Fruit fly (Drosophila melanogaster): ENCODE data around the gene CG10859.

CG10859 gene

DNA sequence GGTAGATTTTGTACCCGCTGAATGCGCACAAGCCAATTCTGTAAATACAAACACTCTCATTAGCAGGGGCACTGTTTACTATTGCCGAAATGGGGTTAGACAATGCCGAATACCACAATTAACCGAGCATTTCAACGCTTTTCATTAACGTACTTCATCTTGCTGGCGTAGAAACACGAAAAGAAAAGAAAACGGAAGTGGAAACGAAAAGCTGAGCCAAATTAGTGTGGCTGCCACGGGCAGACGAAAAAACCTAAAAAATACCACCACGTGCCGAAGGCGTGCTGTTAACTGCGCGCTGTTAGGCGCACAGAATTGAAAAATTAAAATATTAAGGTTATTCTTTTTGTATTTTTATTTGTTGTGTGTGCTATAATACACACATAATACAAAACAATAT lies 3.6 kb downstream of the CG10859 start, which contains the start of gene RpL24 (continued):
- TF ChIP-seq wek (GFP tag; optimal IDR thresholded peaks at IDR 0.05) (peak; percentile 98), croc (GFP tag; conservative IDR thresholded peaks at IDR 0.05) (peak; percentile 36; the same call in 2 of the 3 replicates), CG4707 (GFP tag; optimal IDR thresholded peaks at IDR 0.05) (peak; percentile 91), CG15601 (tag; optimal IDR thresholded peaks at IDR 0.05) (peak; percentile 84), stc (GFP tag; IDR thresholded peaks at IDR 0.05) (peak; percentile 88), Sox100B (GFP tag; optimal IDR thresholded peaks at IDR 0.05) (peak; percentile 88), Pdp1 (GFP tag; optimal IDR thresholded peaks at IDR 0.05) (peak; percentile 80 to 87), CG18599 (GFP tag; optimal IDR thresholded peaks at IDR 0.05) (peak; percentile 95), zen (tag; optimal IDR thresholded peaks at IDR 0.05) (peak; percentile 77), CG3847 (GFP tag; IDR thresholded peaks at IDR 0.05) (peak; percentile 87), CG32767 (GFP tag; IDR thresholded peaks at IDR 0.05) (peak; percentile 50; the same call in 1 of the 2 replicates), CG5953 (GFP tag; IDR thresholded peaks at IDR 0.05) (peak; percentile 95), Dp (GFP tag; optimal IDR thresholded peaks at IDR 0.05) (peak; percentile 54), Atf3 (GFP tag; optimal IDR thresholded peaks at IDR 0.05) (peak; percentile 72), Oaz (GFP tag; IDR thresholded peaks at IDR 0.05) (peak; percentile 58), CG2129 (GFP tag; IDR thresholded peaks at IDR 0.05; ENCODE audit: partially characterized antibody) (no peak), fd64A (GFP tag; optimal IDR thresholded peaks at IDR 0.05) (peak; percentile 93), CG17359 (tag; optimal IDR thresholded peaks at IDR 0.05) (peak; percentile 92), CG10565 (GFP tag; optimal IDR thresholded peaks at IDR 0.05) (peak; percentile 70), ham (GFP tag; IDR thresholded peaks at IDR 0.05) (peak; percentile 60; the same call in 1 of the 2 replicates), gro (GFP tag; optimal IDR thresholded peaks at IDR 0.05) (peak; percentile 94), NfI (GFP tag; optimal IDR thresholded peaks at IDR 0.05) (peak; percentile 96), slou (GFP tag; optimal IDR thresholded peaks at IDR 0.05) (peak; percentile 83), CG15269 (tag; optimal IDR thresholded peaks at IDR 0.05) (peak; percentile 82), Spps (tag; optimal IDR thresholded peaks at IDR 0.05) (peak; percentile 79), NFAT (GFP tag; IDR thresholded peaks at IDR 0.05) (peak; percentile 91), NC2β (GFP tag; optimal IDR thresholded peaks at IDR 0.05) (peak; percentile 97), Fer1 (GFP tag; optimal IDR thresholded peaks at IDR 0.05) (peak; percentile 97), CG10959 (GFP tag; IDR thresholded peaks at IDR 0.05) (peak; percentile 73), lmd (GFP tag; IDR thresholded peaks at IDR 0.05) (peak; percentile 57; the same call in 1 of the 2 replicates), rib (GFP tag; IDR thresholded peaks at IDR 0.05) (peak; percentile 84), CG2678 (tag; optimal IDR thresholded peaks at IDR 0.05) (peak; percentile 82), eve (GFP tag; optimal IDR thresholded peaks at IDR 0.05) (no peak), CoRest (tag; optimal IDR thresholded peaks at IDR 0.05) (peak; percentile 73), CG1024 (GFP tag; IDR thresholded peaks at IDR 0.05) (peak; percentile 77), CG33213 (GFP tag; optimal IDR thresholded peaks at IDR 0.05) (peak; percentile 97), trh (GFP tag; optimal IDR thresholded peaks at IDR 0.05) (peak; percentile 69), CG12104 (GFP tag; optimal IDR thresholded peaks at IDR 0.05) (peak; percentile 91), CG8281 (tag; optimal IDR thresholded peaks at IDR 0.05) (peak; percentile 66), CTCF (GFP tag; optimal IDR thresholded peaks at IDR 0.05) (peak; percentile 65), Hr51 (GFP tag; optimal IDR thresholded peaks at IDR 0.05) (peak; percentile 81 to 88), CG9876 (GFP tag; optimal IDR thresholded peaks at IDR 0.05) (peak; percentile 88), Hr78 (GFP tag; optimal IDR thresholded peaks at IDR 0.05) (no peak), CG10267 (tag; optimal IDR thresholded peaks at IDR 0.05) (peak; percentile 84), ap (GFP tag; IDR thresholded peaks at IDR 0.05) (peak; percentile 80), CG15011 (GFP tag; optimal IDR thresholded peaks at IDR 0.05) (peak; percentile 90), Bteb2 (GFP tag; optimal IDR thresholded peaks at IDR 0.05) (peak; percentile 86), CG8359 (GFP tag; optimal IDR thresholded peaks at IDR 0.05; ENCODE audit: borderline replicate concordance) (peak; percentile 85), CG12071 (GFP tag; optimal IDR thresholded peaks at IDR 0.05) (peak; percentile 96), oc (tag; optimal IDR thresholded peaks at IDR 0.05) (peak; percentile 68)

Measured in whole organism, embryonic.